Fruit fly (Drosophila melanogaster): Measurements from ENCODE around the gene Gss2.

The Gss2 gene

DNA sequence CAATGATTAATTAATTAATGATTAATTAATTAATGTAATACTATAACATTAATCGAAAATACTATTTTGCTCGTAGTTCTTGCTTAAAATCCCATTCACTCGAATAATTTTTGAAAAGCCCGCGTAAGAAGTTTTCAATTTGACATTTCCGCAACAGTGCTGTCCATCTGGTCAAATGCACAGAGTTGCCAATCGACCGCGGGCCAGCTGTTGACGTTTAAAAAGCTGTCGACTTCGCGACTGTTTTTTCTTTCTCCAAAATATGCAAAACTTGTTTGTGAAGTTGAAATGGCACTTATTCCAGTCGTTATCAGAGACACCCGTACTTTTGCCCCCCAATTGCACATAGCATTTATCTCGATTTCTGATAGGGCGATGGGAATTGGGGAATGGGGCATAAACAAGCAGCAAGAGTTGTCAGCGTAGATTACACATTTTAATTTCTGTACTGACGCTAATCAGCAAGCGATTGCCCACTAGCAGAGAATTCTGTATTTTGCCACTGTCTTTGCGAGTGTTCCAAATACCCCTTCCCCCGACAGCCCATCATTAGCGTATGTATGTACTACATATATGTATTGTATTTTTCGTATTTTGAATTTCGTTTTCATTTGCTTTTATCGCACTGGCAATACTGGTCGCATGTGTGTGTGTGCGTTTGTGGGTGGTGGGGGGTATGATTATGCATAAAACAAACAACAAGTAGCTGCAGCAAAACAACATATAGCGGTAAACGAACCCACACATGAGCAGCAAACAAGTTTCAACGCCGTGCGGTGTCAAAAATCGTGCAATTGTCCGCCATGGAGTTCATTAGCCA lies 42.8 kb upstream of the Gss2 start, which contains the start of gene Srx (continued):
- TF ChIP-seq crol (GFP tag; IDR thresholded peaks at IDR 0.05), result 0 out of 2 replicates have a peak, but pooled peaks have one; percentile 10
- TF ChIP-seq MTF-1 (GFP tag; optimal IDR thresholded peaks at IDR 0.05; ENCODE audit: borderline replicate concordance), result no peak
- TF ChIP-seq CG12104 (GFP tag; optimal IDR thresholded peaks at IDR 0.05), result no peak
- TF ChIP-seq cad (GFP tag; optimal IDR thresholded peaks at IDR 0.05), result no peak
- TF ChIP-seq emc (GFP tag; optimal IDR thresholded peaks at IDR 0.05), result no peak
- no peak for TF ChIP-seq CG16863 (GFP tag; optimal IDR thresholded peaks at IDR 0.05)
- TF ChIP-seq BEAF-32 (GFP tag; optimal IDR thresholded peaks at IDR 0.05), result peak; percentile 42
- 0 out of 4 replicates have a peak, but pooled peaks have one; percentile 65 for TF ChIP-seq chinmo (GFP tag; IDR thresholded peaks at IDR 0.05; ENCODE audit: partially characterized antibody)
- no peak for TF ChIP-seq yki (optimal IDR thresholded peaks at IDR 0.05)
- 0 out of 2 replicates have a peak, but pooled peaks have one; percentile 25 for TF ChIP-seq CG31441 (GFP tag; IDR thresholded peaks at IDR 0.05)
- TF ChIP-seq sr (GFP tag; IDR thresholded peaks at IDR 0.05), result no peak
- no peak for TF ChIP-seq Sry-β (GFP tag; optimal IDR thresholded peaks at IDR 0.05)
- TF ChIP-seq CHES-1-like (GFP tag; optimal IDR thresholded peaks at IDR 0.05), result no peak
- TF ChIP-seq CG9215 (GFP tag; IDR thresholded peaks at IDR 0.05), result peak; percentile 37; the same call in 1 of the 2 replicates
- no peak for TF ChIP-seq CG10565 (GFP tag; optimal IDR thresholded peaks at IDR 0.05)
- TF ChIP-seq Nf-YA (GFP tag; IDR thresholded peaks at IDR 0.05), result no peak
- no peak for TF ChIP-seq al (GFP tag; IDR thresholded peaks at IDR 0.05)
- TF ChIP-seq Mes4 (GFP tag; optimal IDR thresholded peaks at IDR 0.05), result no peak
- TF ChIP-seq CkIIα-i1 (GFP tag; IDR thresholded peaks at IDR 0.05), result no peak
- no peak for TF ChIP-seq CG1832 (GFP tag; optimal IDR thresholded peaks at IDR 0.05)
- no peak for TF ChIP-seq CG6765 (GFP tag; optimal IDR thresholded peaks at IDR 0.05)
- TF ChIP-seq psq (GFP tag; optimal IDR thresholded peaks at IDR 0.05), result no peak
- no peak for TF ChIP-seq Sox102F (GFP tag; optimal IDR thresholded peaks at IDR 0.05)
- no peak for TF ChIP-seq tna (GFP tag; IDR thresholded peaks at IDR 0.05; ENCODE audit: partially characterized antibody)
- no peak for TF ChIP-seq CG30431 (GFP tag; optimal IDR thresholded peaks at IDR 0.05)
- no peak for TF ChIP-seq twi (tag; optimal IDR thresholded peaks at IDR 0.05)
- no peak for TF ChIP-seq HLH3B (GFP tag; IDR thresholded peaks at IDR 0.05)
- no peak for TF ChIP-seq Doc3 (GFP tag; IDR thresholded peaks at IDR 0.05; ENCODE audit: partially characterized antibody)
- TF ChIP-seq gfzf (GFP tag; optimal IDR thresholded peaks at IDR 0.05), result peak; percentile 2
- peak; percentile 23 for TF ChIP-seq Lhr (GFP tag; optimal IDR thresholded peaks at IDR 0.05)
- no peak for TF ChIP-seq hkb (optimal IDR thresholded peaks at IDR 0.05)
- TF ChIP-seq hkb (GFP tag; IDR thresholded peaks at IDR 0.05), result no peak
- no peak for TF ChIP-seq Hr3 (GFP tag; optimal IDR thresholded peaks at IDR 0.05)
- no peak for TF ChIP-seq CG4707 (GFP tag; optimal IDR thresholded peaks at IDR 0.05)
- peak; percentile 26; the same call in 1 of the 2 replicates for TF ChIP-seq Scr (GFP tag; IDR thresholded peaks at IDR 0.05; ENCODE audit: partially characterized antibody)
- no peak for TF ChIP-seq Bdp1 (GFP tag; optimal IDR thresholded peaks at IDR 0.05)
- TF ChIP-seq Taf1 (GFP tag; IDR thresholded peaks at IDR 0.05), result no peak
- TF ChIP-seq CG14710 (tag; optimal IDR thresholded peaks at IDR 0.05), result peak; percentile 35
- no peak for TF ChIP-seq Fer3 (tag; optimal IDR thresholded peaks at IDR 0.05)
- no peak for TF ChIP-seq Oli (tag; optimal IDR thresholded peaks at IDR 0.05)
- peak; percentile 38 for TF ChIP-seq pho (GFP tag; optimal IDR thresholded peaks at IDR 0.05)
- TF ChIP-seq tap (tag; optimal IDR thresholded peaks at IDR 0.05), result no peak
- no peak for TF ChIP-seq NC2α (GFP tag; optimal IDR thresholded peaks at IDR 0.05)
- TF ChIP-seq dimm (GFP tag; IDR thresholded peaks at IDR 0.05), result no peak
- TF ChIP-seq sna (GFP tag; IDR thresholded peaks at IDR 0.05; ENCODE audit: partially characterized antibody), result no peak
- no peak for TF ChIP-seq CG8944 (GFP tag; optimal IDR thresholded peaks at IDR 0.05)
- TF ChIP-seq Nf-YB (GFP tag; optimal IDR thresholded peaks at IDR 0.05), result no peak
- TF ChIP-seq HmgZ (tag; optimal IDR thresholded peaks at IDR 0.05), result peak; percentile 12
- peak; percentile 69 for TF ChIP-seq cg (GFP tag; optimal IDR thresholded peaks at IDR 0.05)
- peak; percentile 17 for TF ChIP-seq CG12299 (tag; optimal IDR thresholded peaks at IDR 0.05)
